Worm (Caenorhabditis elegans) whole organism, L1 larva: ENCODE measurements around the gene C35A11.4.

Experiments
- C04F5.9 ChIP-seq: sonication (generic microtip); optimal IDR thresholded peaks from 2 replicates; lab custom pipeline; 2016; ENCODE audit warnings: missing genetic modification characterization, missing compliant biosample characterization
- C34B4.2 ChIP-seq: sonication (generic microtip); optimal IDR thresholded peaks from 2 replicates; lab custom pipeline; 2017; ENCODE audit warnings: mild to moderate bottlenecking, missing genetic modification characterization, missing compliant biosample characterization
- F16B12.6 ChIP-seq: fragments of 150-350 bp; optimal IDR thresholded peaks from 2 replicates; lab custom pipeline; 2014; ENCODE audit warnings: missing biosample characterization, missing genetic modification characterization
- aly-2 ChIP-seq: fragments of 150-350 bp; optimal IDR thresholded peaks from 2 replicates; lab custom pipeline; 2014; ENCODE audit warnings: missing biosample characterization, missing genetic modification characterization
- ama-1 ChIP-seq: fragments of 150-350 bp; optimal IDR thresholded peaks from 2 replicates; lab custom pipeline; 2014
- blmp-1 ChIP-seq: fragments of 150-350 bp; optimal IDR thresholded peaks from 2 replicates; lab custom pipeline; 2014; ENCODE audit warnings: missing biosample characterization, missing genetic modification characterization
- ceh-8 ChIP-seq: fragments of 200-800 bp; sonication (Bioruptor generic); optimal IDR thresholded peaks from 2 replicates; lab custom pipeline; 2018; ENCODE audit warnings: mild to moderate bottlenecking, missing genetic modification characterization, moderate library complexity, missing compliant biosample characterization
- ceh-82 ChIP-seq, 3 experiments: fragments of 150-350 bp in 1 of 3; sonication (generic microtip) in 2 of 3; optimal IDR thresholded peaks; 2 replicates each; lab custom pipeline; 2014 to 2017; ENCODE audit warnings: missing biosample characterization in 3 of 3, missing genetic modification characterization in 3 of 3
- ceh-88 ChIP-seq: fragments of 200-800 bp; sonication (Bioruptor generic); IDR thresholded peaks from 2 replicates; pipeline ENCODE4 v1.3.6; 2022; ENCODE audit warnings: missing genetic modification characterization, missing compliant biosample characterization
- ceh-90 ChIP-seq: sonication (generic microtip); optimal IDR thresholded peaks from 2 replicates; lab custom pipeline; 2016; ENCODE audit warnings: missing genetic modification characterization, missing compliant biosample characterization
- dsc-1 ChIP-seq: sonication (generic microtip); optimal IDR thresholded peaks from 2 replicates; lab custom pipeline; 2016; ENCODE audit warnings: mild to moderate bottlenecking, missing genetic modification characterization, missing compliant biosample characterization
- egl-13 ChIP-seq: sonication (generic microtip); optimal IDR thresholded peaks from 2 replicates; lab custom pipeline; 2016; ENCODE audit warnings: missing genotype, missing genetic modification reagents, missing genetic modification characterization, missing compliant biosample characterization
- egl-27 ChIP-seq, 2 experiments: fragments of 150-350 bp in 1 of 2; sonication (generic microtip); optimal IDR thresholded peaks; 3 replicates each; lab custom pipeline; 2017 to 2018; ENCODE audit warnings: missing biosample characterization in 2 of 2, missing genetic modification characterization in 2 of 2, missing genetic modification reagents in 2 of 2
- ets-5 ChIP-seq: fragments of 200-800 bp; sonication (Bioruptor generic); IDR thresholded peaks from 2 replicates; pipeline ENCODE4 v1.3.6; 2022; ENCODE audit warnings: missing genetic modification characterization, missing compliant biosample characterization
- fkh-8 ChIP-seq: sonication (generic microtip); optimal IDR thresholded peaks from 2 replicates; lab custom pipeline; 2016; ENCODE audit warnings: mild to moderate bottlenecking, missing genetic modification characterization, missing compliant biosample characterization
- fos-1 ChIP-seq: fragments of 150-350 bp; optimal IDR thresholded peaks from 2 replicates; lab custom pipeline; 2014; ENCODE audit warnings: missing biosample characterization, missing genetic modification characterization
- hlh-17 ChIP-seq: fragments of 200-800 bp; sonication (Bioruptor generic); optimal IDR thresholded peaks from 2 replicates; lab custom pipeline; 2018; ENCODE audit warnings: missing genetic modification characterization, mild to moderate bottlenecking, missing compliant biosample characterization, moderate library complexity, borderline replicate concordance
- isw-1 ChIP-seq: fragments of 200-800 bp; sonication (Bioruptor generic); IDR thresholded peaks from 2 replicates; pipeline ENCODE4 v1.3.6; 2022; ENCODE audit warnings: missing genetic modification characterization, missing compliant biosample characterization
- lin-13 ChIP-seq: fragments of 150-350 bp; optimal IDR thresholded peaks from 2 replicates; lab custom pipeline; 2014; ENCODE audit warnings: missing biosample characterization, missing genetic modification reagents, missing genetic modification characterization
- lin-35 ChIP-seq, 2 experiments: fragments of 150-350 bp; optimal IDR thresholded peaks; 2 replicates each; lab custom pipeline; 2014; ENCODE audit warnings: missing biosample characterization in 2 of 2, missing genetic modification characterization in 2 of 2, missing genetic modification reagents in 2 of 2
- lin-39 ChIP-seq: fragments of 150-350 bp; optimal IDR thresholded peaks from 2 replicates; lab custom pipeline; 2014; ENCODE audit warnings: missing biosample characterization, missing genetic modification reagents, missing genetic modification characterization
- lsy-2 ChIP-seq, 2 experiments: fragments of 150-350 bp; optimal IDR thresholded peaks; 2 replicates each; lab custom pipeline; 2014; ENCODE audit warnings: missing biosample characterization in 2 of 2, missing genetic modification characterization in 2 of 2
- mab-9 ChIP-seq: fragments of 200-800 bp; sonication (Bioruptor generic); IDR thresholded peaks from 2 replicates; pipeline ENCODE4 v1.3.6; 2022; ENCODE audit warnings: missing genetic modification reagents, missing genetic modification characterization, missing compliant biosample characterization
- mdl-1 ChIP-seq, 2 experiments: fragments of 150-350 bp; optimal IDR thresholded peaks; 2 replicates each; lab custom pipeline; 2014 to 2017; ENCODE audit warnings: missing biosample characterization in 2 of 2, missing genetic modification characterization in 2 of 2, inconsistent platforms in 1 of 2
- nhr-11 ChIP-seq: fragments of 150-350 bp; optimal IDR thresholded peaks from 2 replicates; lab custom pipeline; 2014; ENCODE audit warnings: missing biosample characterization, missing genetic modification characterization
- nhr-19 ChIP-seq: fragments of 200-800 bp; sonication (Bioruptor generic); conservative IDR thresholded peaks from 2 replicates; pipeline ENCODE4 v1.3.6; 2022; ENCODE audit warnings: missing genetic modification characterization, missing compliant biosample characterization
- nhr-237 ChIP-seq: fragments of 150-350 bp; optimal IDR thresholded peaks from 2 replicates; lab custom pipeline; 2014; ENCODE audit warnings: missing biosample characterization, missing genetic modification characterization
- nhr-28 ChIP-seq: fragments of 150-350 bp; optimal IDR thresholded peaks from 2 replicates; lab custom pipeline; 2014; ENCODE audit warnings: missing biosample characterization, missing genetic modification characterization
- nhr-84 ChIP-seq: sonication (generic microtip); optimal IDR thresholded peaks from 2 replicates; lab custom pipeline; 2017; ENCODE audit warnings: missing biosample characterization, missing genetic modification characterization
- nhr-85 ChIP-seq: sonication (generic microtip); peaks from one replicate; lab custom pipeline; 2016; ENCODE audit warnings: missing genetic modification characterization, inconsistent platforms, missing compliant biosample characterization
- nhr-90 ChIP-seq: sonication (generic microtip); optimal IDR thresholded peaks from 2 replicates; lab custom pipeline; 2016; ENCODE audit warnings: mild to moderate bottlenecking, missing genetic modification characterization, missing compliant biosample characterization; ENCODE audit not compliant: poor library complexity
- pag-3 ChIP-seq: sonication (generic microtip); optimal IDR thresholded peaks from 2 replicates; lab custom pipeline; 2017; ENCODE audit warnings: missing genetic modification characterization, mild to moderate bottlenecking, missing compliant biosample characterization, antibody characterized with exemption, borderline replicate concordance; ENCODE audit not compliant: insufficient read depth
- pax-3 ChIP-seq: fragments of 200-800 bp; sonication (Bioruptor generic); optimal IDR thresholded peaks from 2 replicates; lab custom pipeline; 2018; ENCODE audit warnings: mild to moderate bottlenecking, missing genetic modification characterization, moderate library complexity, missing compliant biosample characterization
- rnt-1 ChIP-seq: sonication (generic microtip); optimal IDR thresholded peaks from 2 replicates; lab custom pipeline; 2016; ENCODE audit warnings: mild to moderate bottlenecking, missing genetic modification characterization, moderate library complexity, missing compliant biosample characterization
- skn-1 ChIP-seq: fragments of 150-350 bp; optimal IDR thresholded peaks from 2 replicates; lab custom pipeline; 2014; ENCODE audit warnings: missing biosample characterization, missing genetic modification characterization
- sox-4 ChIP-seq: sonication (generic microtip); optimal IDR thresholded peaks from 2 replicates; lab custom pipeline; 2016; ENCODE audit warnings: missing genetic modification characterization, missing compliant biosample characterization
- sptf-1 ChIP-seq: fragments of 150-350 bp; optimal IDR thresholded peaks from 2 replicates; lab custom pipeline; 2014; ENCODE audit warnings: missing biosample characterization, missing genetic modification characterization
- tlp-1 ChIP-seq: fragments of 150-350 bp; optimal IDR thresholded peaks from 2 replicates; lab custom pipeline; 2014; ENCODE audit warnings: missing biosample characterization, missing genetic modification characterization
- unc-130 ChIP-seq: fragments of 150-350 bp; optimal IDR thresholded peaks from 2 replicates; lab custom pipeline; 2017; ENCODE audit warnings: missing biosample characterization, missing genetic modification characterization, inconsistent platforms
- vab-15 ChIP-seq: sonication (generic microtip); optimal IDR thresholded peaks from 2 replicates; lab custom pipeline; 2017; ENCODE audit warnings: missing genotype, mild to moderate bottlenecking, missing genetic modification characterization, missing compliant biosample characterization
- xbp-1 ChIP-seq: sonication (generic microtip); optimal IDR thresholded peaks from 2 replicates; lab custom pipeline; 2016; ENCODE audit warnings: missing genetic modification characterization, missing compliant biosample characterization
- zip-4 ChIP-seq: fragments of 200-800 bp; sonication (Bioruptor generic); optimal IDR thresholded peaks from 2 replicates; lab custom pipeline; 2018; ENCODE audit warnings: mild to moderate bottlenecking, missing genetic modification characterization, moderate library complexity, missing compliant biosample characterization
- ztf-4 ChIP-seq: fragments of 150-350 bp; optimal IDR thresholded peaks from 2 replicates; lab custom pipeline; 2014; ENCODE audit warnings: missing biosample characterization, missing genetic modification characterization

Gene C35A11.4

DNA sequence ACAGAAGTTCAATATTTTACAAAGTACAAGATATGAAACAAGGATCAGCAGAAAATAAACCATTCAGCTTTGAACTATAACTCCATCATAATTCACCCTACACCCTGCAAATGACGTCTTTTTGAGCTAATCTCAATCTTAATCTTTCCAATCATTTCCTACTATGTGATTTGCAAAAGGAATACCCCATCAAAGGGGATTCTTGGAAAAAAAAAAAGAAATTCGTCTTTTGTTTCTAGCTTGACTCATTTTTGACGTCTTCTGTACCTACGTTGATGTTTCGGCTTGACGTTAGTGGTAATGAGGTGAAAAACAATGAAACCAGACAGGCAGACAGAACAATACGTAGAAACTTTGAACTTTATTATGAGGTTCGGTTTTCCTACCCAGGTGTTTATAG lies 30.7 kb downstream of the C35A11.4 start:
- peak; percentile 67 for TF ChIP-seq fkh-8
- TF ChIP-seq dsc-1 (tag; lab: Kevin White, UChicago) = peak; percentile 89
- TF ChIP-seq pax-3 (tag; lab: Kevin White, UChicago) = peak; percentile 58
- no peak for TF ChIP-seq egl-27 (tag; optimal IDR thresholded peaks at IDR 0.05; lab: Kevin White, UChicago)
- TF ChIP-seq C04F5.9 (tag; lab: Kevin White, UChicago) = no peak
- TF ChIP-seq sox-4 (tag; lab: Kevin White, UChicago) = peak; percentile 31

DNA sequence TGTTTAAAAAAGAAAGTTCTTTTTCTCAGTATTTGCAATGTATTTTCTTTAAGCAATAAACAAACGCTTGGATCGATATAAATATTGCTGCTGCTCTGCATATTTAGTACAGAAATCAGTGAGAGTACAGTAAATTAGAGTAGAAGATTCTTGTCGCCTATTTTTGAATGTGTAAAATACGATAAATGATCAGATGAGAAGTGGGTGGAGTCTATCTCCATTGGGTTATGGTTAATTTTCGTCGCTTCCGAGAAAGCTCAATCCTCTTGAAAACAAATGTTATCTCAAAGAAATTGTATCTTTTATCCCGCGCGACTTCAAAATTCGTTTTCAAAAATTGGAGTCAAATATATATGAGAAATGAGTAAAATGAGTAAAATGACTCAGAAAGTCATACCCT lies 34.2 kb downstream of the C35A11.4 start, which contains the start of gene nhr-216:
TSS of gene nhr-216 (minus strand) at position 101 of the 400 bp plus-strand sequence.
- TF ChIP-seq rnt-1 (tag; lab: Kevin White, UChicago) (no peak), nhr-84 (no peak), C34B4.2 (tag; lab: Kevin White, UChicago) (no peak), tlp-1 (no peak), ceh-90 (tag; lab: Kevin White, UChicago) (no peak)
- TF ChIP-seq, all 84 proteins: peak for 0

DNA sequence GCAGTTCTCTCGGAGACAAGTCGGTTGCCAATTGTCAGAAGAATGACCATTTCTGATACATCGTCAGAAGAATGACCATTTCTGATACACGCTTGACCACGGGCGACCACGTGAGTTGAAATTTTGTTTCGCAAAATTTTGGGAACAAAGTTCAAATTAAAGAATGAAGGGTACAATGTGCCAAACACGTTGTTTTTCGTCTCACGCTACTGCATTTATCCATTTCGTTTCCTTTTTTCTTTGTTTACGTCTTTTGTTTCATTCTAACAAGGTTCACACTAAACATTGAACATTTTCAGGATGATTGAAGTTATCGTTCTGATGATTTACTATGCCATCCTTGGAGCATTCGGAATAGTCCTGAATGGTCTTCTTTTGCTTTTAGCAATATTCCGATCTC lies 41.5 kb downstream of the C35A11.4 start, which contains the start of gene srd-9:
TSS of gene srd-9 (plus strand) at position 301 of the 400 bp plus-strand sequence.
- no peak for TF ChIP-seq ceh-8 (GFP tag; lab: Kevin White, UChicago)
- TF ChIP-seq egl-13 (tag; lab: Kevin White, UChicago) = no peak
- TF ChIP-seq nhr-19 (GFP tag; lab: Robert Waterston, UW) = no peak
- TF ChIP-seq ama-1 (lab: Kevin White, UChicago) = no peak
- no peak for TF ChIP-seq nhr-90 (tag; lab: Kevin White, UChicago)
- TF ChIP-seq ets-5 (GFP tag; lab: Robert Waterston, UW) = no peak
- TF ChIP-seq lin-13 (GFP tag; lab: Kevin White, UChicago) = no peak
- no peak for TF ChIP-seq F16B12.6
- TF ChIP-seq hlh-17 (GFP tag; lab: Kevin White, UChicago) = no peak
- TF ChIP-seq zip-4 (GFP tag; lab: Kevin White, UChicago) = no peak
- TF ChIP-seq aly-2 (tag; lab: Kevin White, UChicago) = no peak
- no peak for TF ChIP-seq ceh-88
- no peak for TF ChIP-seq lin-35 (GFP tag; optimal IDR thresholded peaks at IDR 0.05; lab: Kevin White, UChicago)

DNA sequence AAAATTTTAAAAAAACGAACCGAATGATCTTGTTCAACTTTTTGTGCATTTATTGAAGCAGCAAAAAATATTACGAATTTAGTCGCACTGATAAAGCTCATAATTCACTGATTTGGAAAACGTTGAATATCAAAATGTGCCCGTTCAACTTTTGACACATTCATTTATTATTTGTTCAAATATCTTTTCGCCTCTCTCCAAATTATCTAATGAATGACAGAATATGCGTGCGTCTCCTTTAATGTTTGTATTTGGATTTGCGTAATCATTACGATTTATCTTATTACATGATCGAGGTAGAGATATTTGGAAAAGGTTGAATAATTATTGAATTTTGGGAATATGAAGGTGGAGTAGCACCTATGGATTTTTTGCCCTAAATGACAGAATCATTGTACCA lies 43.5 kb downstream of the C35A11.4 start, which contains the start of gene T09D3.3:
TSS of gene T09D3.3 (minus strand) at position 101 of the 400 bp plus-strand sequence.
- TF ChIP-seq isw-1 (GFP tag; lab: Robert Waterston, UW) (no peak), ztf-4 (tag; lab: Kevin White, UChicago) (no peak), vab-15 (tag; lab: Kevin White, UChicago) (no peak), nhr-237 (tag; lab: Kevin White, UChicago) (no peak), skn-1 (tag; lab: Kevin White, UChicago) (no peak), nhr-85 (tag; lab: Kevin White, UChicago) (no peak), nhr-84 (no peak), ceh-88 (no peak), aly-2 (tag; lab: Kevin White, UChicago) (no peak)

DNA sequence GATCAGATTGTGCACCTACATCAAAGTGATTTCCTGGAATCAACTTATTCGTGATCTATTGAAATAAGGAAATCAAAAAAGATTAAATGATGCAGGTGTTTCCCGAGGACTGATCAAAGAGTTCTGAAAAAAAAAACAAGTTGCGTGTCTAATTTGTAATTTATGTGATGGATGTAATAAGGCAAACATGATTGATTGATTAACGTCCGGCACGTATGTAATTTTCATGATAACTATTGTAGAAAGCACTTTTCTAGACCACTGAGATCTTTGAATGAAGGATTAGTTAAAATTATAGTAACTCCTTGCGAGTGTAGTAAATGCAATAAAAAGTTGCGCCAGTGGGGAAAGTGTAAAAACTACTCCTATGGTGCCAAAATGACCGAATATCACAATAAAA lies 47.5 kb downstream of the C35A11.4 start, which contains the start of gene srg-25:
TSS of gene srg-25 (minus strand) at position 101 of the 400 bp plus-strand sequence.
- peak; percentile 17 for TF ChIP-seq fkh-8
- no peak for TF ChIP-seq ceh-82 (tag; optimal IDR thresholded peaks at IDR 0.05; lab: Kevin White, UChicago)
- TF ChIP-seq nhr-28 = no peak
- TF ChIP-seq egl-13 (tag; lab: Kevin White, UChicago) = no peak
- TF ChIP-seq xbp-1 = no peak

DNA sequence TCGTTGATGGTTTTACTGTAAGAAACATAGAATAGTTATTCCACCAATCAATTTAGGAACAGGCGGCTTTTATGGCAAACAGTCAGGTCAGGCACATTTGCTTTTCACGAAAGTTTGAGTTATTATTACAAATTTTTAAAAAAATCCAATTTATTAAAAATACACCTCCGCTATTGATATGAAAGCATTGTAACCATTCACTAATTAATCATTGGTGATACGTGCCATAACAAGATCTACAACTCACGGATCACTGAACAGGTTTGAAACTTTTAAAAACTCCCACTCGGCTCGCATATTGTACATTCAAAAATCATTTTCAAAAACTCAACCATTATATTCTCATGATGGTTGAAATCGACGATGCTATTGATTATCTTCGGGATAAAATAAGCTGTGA lies 53.5 kb downstream of the C35A11.4 start, which contains the start of gene srg-27:
TSS of gene srg-27 (plus strand) at position 301 of the 400 bp plus-strand sequence.
- no peak for TF ChIP-seq unc-130 (tag; lab: Kevin White, UChicago)
- TF ChIP-seq pag-3 (tag; lab: Kevin White, UChicago) = no peak
- TF ChIP-seq sptf-1 (tag; lab: Kevin White, UChicago) = no peak
- TF ChIP-seq xbp-1 = no peak
- TF ChIP-seq vab-15 (tag; lab: Kevin White, UChicago) = no peak
- no peak for TF ChIP-seq nhr-11 (tag; lab: Kevin White, UChicago)
- TF ChIP-seq mdl-1 (tag; optimal IDR thresholded peaks at IDR 0.05; lab: Kevin White, UChicago) = no peak
- no peak for TF ChIP-seq fos-1
- no peak for TF ChIP-seq lin-39 (tag; lab: Kevin White, UChicago)
- TF ChIP-seq mab-9 = no peak
- no peak for TF ChIP-seq ztf-4 (tag; lab: Kevin White, UChicago)
- TF ChIP-seq ceh-90 (tag; lab: Kevin White, UChicago) = no peak
- no peak for TF ChIP-seq isw-1 (GFP tag; lab: Robert Waterston, UW)
- no peak for TF ChIP-seq nhr-237 (tag; lab: Kevin White, UChicago)
- TF ChIP-seq blmp-1 (tag; lab: Kevin White, UChicago) = no peak
- TF ChIP-seq dsc-1 (tag; lab: Kevin White, UChicago) = no peak
- TF ChIP-seq lsy-2 (tag; optimal IDR thresholded peaks at IDR 0.05; lab: Kevin White, UChicago) = no peak
